Worm (Caenorhabditis elegans) whole organism, L4 larva: ENCODE results near the gene plx-2.

ENCODE experiments used
- D1046.2 ChIP-seq: fragments of 200-800 bp; sonication (Bioruptor generic); IDR thresholded peaks from 2 replicates; pipeline ENCODE4 v1.3.6; 2022; ENCODE audit warnings: missing genetic modification characterization, missing compliant biosample characterization
- F10B5.3 ChIP-seq: sonication (generic microtip); optimal IDR thresholded peaks from 2 replicates; lab custom pipeline; 2016; ENCODE audit warnings: mild to moderate bottlenecking, missing genetic modification characterization, missing compliant biosample characterization
- R02D3.7 ChIP-seq: fragments of 150-350 bp; sonication (generic microtip); optimal IDR thresholded peaks from 3 replicates; lab custom pipeline; 2014; ENCODE audit warnings: missing biosample characterization, missing genetic modification characterization
- Y105C5A.15 ChIP-seq: fragments of 200-800 bp; sonication (Bioruptor generic); IDR thresholded peaks from 2 replicates; pipeline ENCODE4 v1.3.6; 2022; ENCODE audit warnings: missing genetic modification characterization, missing compliant biosample characterization
- Y5F2A.4 ChIP-seq: fragments of 200-800 bp; sonication (Bioruptor generic); optimal IDR thresholded peaks from 2 replicates; lab custom pipeline; 2018; ENCODE audit warnings: mild to moderate bottlenecking, missing genetic modification characterization, missing compliant biosample characterization
- aha-1 ChIP-seq: fragments of 150-350 bp; peaks from one replicate; lab custom pipeline; 2014; ENCODE audit warnings: missing biosample characterization, missing genetic modification characterization
- ama-1 ChIP-seq: fragments of 150-350 bp; optimal IDR thresholded peaks from 2 replicates; lab custom pipeline; 2014; ENCODE audit warnings: inconsistent platforms, mixed read lengths
- arid-1 ChIP-seq: fragments of 200-800 bp; sonication (Bioruptor generic); conservative IDR thresholded peaks from 2 replicates; pipeline ENCODE4 v1.3.6; 2022; ENCODE audit warnings: missing genetic modification reagents, missing genetic modification characterization, missing compliant biosample characterization
- ceh-20 ChIP-seq: fragments of 200-800 bp; sonication (Bioruptor generic); IDR thresholded peaks from 2 replicates; pipeline ENCODE4 v1.3.6; 2022; ENCODE audit warnings: missing genetic modification reagents, missing genetic modification characterization, missing compliant biosample characterization
- ceh-62 ChIP-seq: sonication (generic microtip); optimal IDR thresholded peaks from 2 replicates; lab custom pipeline; 2017; ENCODE audit warnings: missing biosample characterization, missing genetic modification characterization
- ceh-82 ChIP-seq: sonication (generic microtip); optimal IDR thresholded peaks from 2 replicates; lab custom pipeline; 2017; ENCODE audit warnings: missing biosample characterization, missing genetic modification characterization
- daf-16 ChIP-seq, 3 experiments: sonication (generic microtip); optimal IDR thresholded peaks; 2 replicates each; lab custom pipeline; 2016 to 2017; ENCODE audit warnings: missing genetic modification characterization in 3 of 3, missing genetic modification reagents in 3 of 3, mild to moderate bottlenecking in 2 of 3, missing compliant biosample characterization in 2 of 3, missing biosample characterization in 1 of 3, moderate library complexity in 1 of 3
- daf-19 ChIP-seq: fragments of 200-800 bp; sonication (Bioruptor generic); conservative IDR thresholded peaks from 2 replicates; pipeline ENCODE4 v1.3.6; 2022; ENCODE audit warnings: missing genetic modification characterization, missing compliant biosample characterization
- dmd-6 ChIP-seq: fragments of 200-800 bp; sonication (Bioruptor generic); IDR thresholded peaks from 2 replicates; pipeline ENCODE4 v1.3.6; 2022; ENCODE audit warnings: missing genetic modification reagents, missing genetic modification characterization, missing compliant biosample characterization
- dpl-1 ChIP-seq: fragments of 150-350 bp; optimal IDR thresholded peaks from 2 replicates; lab custom pipeline; 2014; ENCODE audit warnings: missing biosample characterization, missing genetic modification reagents, missing genetic modification characterization
- duxl-1 ChIP-seq: sonication (generic microtip); optimal IDR thresholded peaks from 2 replicates; lab custom pipeline; 2016; ENCODE audit warnings: mild to moderate bottlenecking, missing genetic modification characterization, moderate library complexity, missing compliant biosample characterization; ENCODE audit not compliant: poor library complexity
- egl-27 ChIP-seq: sonication (generic microtip); optimal IDR thresholded peaks from 3 replicates; lab custom pipeline; 2017; ENCODE audit warnings: missing biosample characterization, missing genetic modification reagents, missing genetic modification characterization
- egl-43 ChIP-seq: fragments of 200-800 bp; sonication (Bioruptor generic); IDR thresholded peaks from 2 replicates; pipeline ENCODE4 v1.3.6; 2022; ENCODE audit warnings: missing genetic modification reagents, missing genetic modification characterization, missing compliant biosample characterization
- hif-1 ChIP-seq, 2 experiments: sonication (generic microtip); optimal IDR thresholded peaks; 2 replicates each; lab custom pipeline; 2016 to 2017; ENCODE audit warnings: missing compliant biosample characterization in 2 of 2, missing genetic modification characterization in 2 of 2, missing genetic modification reagents in 2 of 2, missing genotype in 2 of 2, mild to moderate bottlenecking in 1 of 2
- hlh-11 ChIP-seq: fragments of 200-800 bp; sonication (Bioruptor generic); optimal IDR thresholded peaks from 2 replicates; lab custom pipeline; 2018; ENCODE audit warnings: mild to moderate bottlenecking, missing genetic modification characterization, missing compliant biosample characterization
- hmg-1.1 ChIP-seq: fragments of 200-800 bp; sonication (Bioruptor generic); IDR thresholded peaks from 2 replicates; pipeline ENCODE4 v1.3.6; 2022; ENCODE audit warnings: missing genetic modification reagents, missing genetic modification characterization, missing compliant biosample characterization
- jun-1 ChIP-seq: fragments of 150-350 bp; optimal IDR thresholded peaks from 2 replicates; lab custom pipeline; 2014; ENCODE audit warnings: missing biosample characterization, missing genetic modification reagents, missing genetic modification characterization
- lin-1 ChIP-seq: fragments of 200-800 bp; sonication (Bioruptor generic); IDR thresholded peaks from 2 replicates; pipeline ENCODE4 v1.3.6; 2022; ENCODE audit warnings: missing genetic modification reagents, missing genetic modification characterization, missing compliant biosample characterization
- lin-13 ChIP-seq: fragments of 150-350 bp; optimal IDR thresholded peaks from 2 replicates; lab custom pipeline; 2014; ENCODE audit warnings: missing biosample characterization, missing genetic modification reagents, missing genetic modification characterization
- lin-29 ChIP-seq: fragments of 200-800 bp; sonication (Bioruptor generic); IDR thresholded peaks from 2 replicates; pipeline ENCODE4 v1.3.6; 2022; ENCODE audit warnings: missing genetic modification reagents, missing genetic modification characterization, missing compliant biosample characterization
- lin-39 ChIP-seq: fragments of 150-350 bp; optimal IDR thresholded peaks from 2 replicates; lab custom pipeline; 2014; ENCODE audit warnings: missing biosample characterization, missing genetic modification reagents, missing genetic modification characterization
- mxl-3 ChIP-seq: fragments of 200-800 bp; sonication (Bioruptor generic); optimal IDR thresholded peaks from 2 replicates; lab custom pipeline; 2018; ENCODE audit warnings: mild to moderate bottlenecking, missing genetic modification characterization, missing compliant biosample characterization
- nhr-10 ChIP-seq: fragments of 150-350 bp; optimal IDR thresholded peaks from 2 replicates; lab custom pipeline; 2014; ENCODE audit warnings: missing biosample characterization, missing genetic modification characterization
- nhr-237 ChIP-seq: sonication (generic microtip); optimal IDR thresholded peaks from 2 replicates; lab custom pipeline; 2017; ENCODE audit warnings: missing biosample characterization, missing genetic modification characterization
- nhr-42 ChIP-seq: fragments of 200-800 bp; sonication (Bioruptor generic); IDR thresholded peaks from 2 replicates; pipeline ENCODE4 v1.3.6; 2022; ENCODE audit warnings: missing genetic modification characterization, missing compliant biosample characterization
- nhr-48 ChIP-seq: sonication (generic microtip); optimal IDR thresholded peaks from 2 replicates; lab custom pipeline; 2016; ENCODE audit warnings: mild to moderate bottlenecking, missing genetic modification characterization, missing compliant biosample characterization
- php-3 ChIP-seq: fragments of 200-800 bp; sonication (Bioruptor generic); IDR thresholded peaks from 2 replicates; pipeline ENCODE4 v1.3.6; 2022; ENCODE audit warnings: missing genetic modification reagents, missing genetic modification characterization, missing compliant biosample characterization
- tra-1 ChIP-seq: fragments of 200-800 bp; sonication (Bioruptor generic); IDR thresholded peaks from 2 replicates; pipeline ENCODE4 v1.3.6; 2022; ENCODE audit warnings: missing genetic modification reagents, missing genetic modification characterization, missing compliant biosample characterization
- vab-7 ChIP-seq: fragments of 200-800 bp; sonication (Bioruptor generic); IDR thresholded peaks from 2 replicates; pipeline ENCODE4 v1.3.6; 2022; ENCODE audit warnings: missing genetic modification reagents, missing genetic modification characterization, missing compliant biosample characterization

The plx-2 gene

ce11 chrII:14406117-14406935 is 18.4 kb downstream of the plx-2 start (continued):
- TF ChIP-seq D1046.2 (no peak), duxl-1 (peak; percentile 7), egl-43 (GFP tag; lab: Robert Waterston, UW) (no peak), ceh-62 (tag; lab: Kevin White, UChicago) (no peak), dmd-6 (GFP tag; lab: Robert Waterston, UW) (no peak), egl-27 (tag; lab: Kevin White, UChicago) (no peak), ceh-82 (tag; lab: Kevin White, UChicago) (no peak), ama-1 (lab: Kevin White, UChicago) (no peak), php-3 (GFP tag; lab: Robert Waterston, UW) (no peak), vab-7 (GFP tag; lab: Robert Waterston, UW) (no peak), hmg-1.1 (GFP tag; lab: Robert Waterston, UW) (no peak), nhr-237 (tag; lab: Kevin White, UChicago) (no peak), F10B5.3 (no peak), arid-1 (GFP tag; lab: Robert Waterston, UW) (no peak), nhr-42 (GFP tag; lab: Robert Waterston, UW) (no peak), hif-1 (tag; optimal IDR thresholded peaks at IDR 0.05; lab: Kevin White, UChicago) (no peak), dpl-1 (GFP tag; lab: Kevin White, UChicago) (no peak), lin-39 (no peak), nhr-10 (no peak), aha-1 (tag; lab: Kevin White, UChicago) (peak; percentile 88), hlh-11 (tag; lab: Kevin White, UChicago) (no peak), lin-29 (no peak; the same call in 1 of the 2 replicates), Y5F2A.4 (GFP tag; lab: Kevin White, UChicago) (no peak), jun-1 (tag; lab: Kevin White, UChicago) (no peak), Y105C5A.15 (GFP tag; lab: Robert Waterston, UW) (no peak), daf-19 (GFP tag; lab: Robert Waterston, UW) (0 out of 2 replicates have a peak, but pooled peaks have one; percentile 11)

ce11 chrII:14405489-14406059 is 19.1 kb downstream of the plx-2 start:
- TF ChIP-seq R02D3.7 (tag; lab: Kevin White, UChicago) (no peak), nhr-10 (no peak), tra-1 (no peak), lin-1 (GFP tag; lab: Robert Waterston, UW) (no peak), lin-13 (GFP tag; lab: Kevin White, UChicago) (peak; percentile 6), Y105C5A.15 (GFP tag; lab: Robert Waterston, UW) (no peak), ceh-20 (GFP tag; lab: Robert Waterston, UW) (0 out of 2 replicates have a peak, but pooled peaks have one; percentile 1), F10B5.3 (peak; percentile 10), daf-16 (GFP tag; optimal IDR thresholded peaks at IDR 0.05; lab: Kevin White, UChicago) (no peak), daf-16 (tag; optimal IDR thresholded peaks at IDR 0.05; lab: Kevin White, UChicago) (peak; percentile 12), nhr-48 (tag; lab: Kevin White, UChicago) (no peak), aha-1 (tag; lab: Kevin White, UChicago) (peak; percentile 38), mxl-3 (GFP tag; lab: Kevin White, UChicago) (no peak), jun-1 (tag; lab: Kevin White, UChicago) (no peak), ceh-82 (tag; lab: Kevin White, UChicago) (no peak)
